Worm (Caenorhabditis elegans) whole organism, young adult: ENCODE data around the gene F22H10.11.
A peak's percentile ranks its signal among the peaks of the same experiment; 100 is the strongest.

Experiments
- B0019.2 ChIP-seq: fragments of 200-800 bp; sonication (Bioruptor generic); conservative IDR thresholded peaks from 2 replicates; pipeline ENCODE4 v1.3.6; 2022; ENCODE audit warnings: missing genetic modification reagents, missing genetic modification characterization, missing compliant biosample characterization
- C06A6.2 ChIP-seq: fragments of 200-800 bp; sonication (Bioruptor generic); conservative IDR thresholded peaks from 2 replicates; pipeline ENCODE4 v1.3.6; 2022; ENCODE audit warnings: missing genetic modification characterization, missing compliant biosample characterization
- F33H1.4 ChIP-seq: fragments of 200-800 bp; sonication (Bioruptor generic); IDR thresholded peaks from 2 replicates; pipeline ENCODE4 v1.3.6; 2022; ENCODE audit warnings: missing genetic modification reagents, missing genetic modification characterization, missing compliant biosample characterization
- F39B2.1 ChIP-seq: fragments of 200-800 bp; sonication (Bioruptor generic); IDR thresholded peaks from 2 replicates; pipeline ENCODE4 v1.3.6; 2022; ENCODE audit warnings: missing genetic modification reagents, missing genetic modification characterization, missing compliant biosample characterization
- F57C9.4 ChIP-seq: sonication (generic microtip); optimal IDR thresholded peaks from 2 replicates; lab custom pipeline; 2017; ENCODE audit warnings: mild to moderate bottlenecking, missing genetic modification characterization, missing compliant biosample characterization
- T26A5.8 ChIP-seq: sonication (generic microtip); optimal IDR thresholded peaks from 2 replicates; lab custom pipeline; 2016; ENCODE audit warnings: missing genetic modification characterization, missing compliant biosample characterization
- Y67H2A.10 ChIP-seq: fragments of 200-800 bp; sonication (Bioruptor generic); conservative IDR thresholded peaks from 2 replicates; pipeline ENCODE4 v1.3.6; 2022; ENCODE audit warnings: missing genetic modification reagents, missing genetic modification characterization, missing compliant biosample characterization
- ZK185.1 ChIP-seq: sonication (generic microtip); optimal IDR thresholded peaks from 2 replicates; lab custom pipeline; 2016; ENCODE audit warnings: mild to moderate bottlenecking, missing genetic modification characterization, missing compliant biosample characterization; ENCODE audit not compliant: poor library complexity, severe bottlenecking
- cebp-2 ChIP-seq: fragments of 200-800 bp; sonication (Bioruptor generic); IDR thresholded peaks from 2 replicates; pipeline ENCODE4 v1.3.6; 2022; ENCODE audit warnings: missing genetic modification characterization, missing compliant biosample characterization
- ceh-27 ChIP-seq: fragments of 200-800 bp; sonication (Bioruptor generic); optimal IDR thresholded peaks from 2 replicates; lab custom pipeline; 2018; ENCODE audit warnings: mild to moderate bottlenecking, missing genetic modification characterization, moderate library complexity, missing compliant biosample characterization
- ceh-58 ChIP-seq: fragments of 200-800 bp; sonication (Bioruptor generic); IDR thresholded peaks from 2 replicates; pipeline ENCODE4 v1.3.6; 2022; ENCODE audit warnings: missing genetic modification characterization, missing compliant biosample characterization
- dox-1 ChIP-seq: fragments of 200-800 bp; sonication (Bioruptor generic); IDR thresholded peaks from 2 replicates; pipeline ENCODE4 v1.3.6; 2022; ENCODE audit warnings: missing genetic modification reagents, missing genetic modification characterization, missing compliant biosample characterization
- efl-1 ChIP-seq: fragments of 150-350 bp; optimal IDR thresholded peaks from 2 replicates; lab custom pipeline; 2014; ENCODE audit warnings: missing biosample characterization, missing genetic modification reagents, missing genetic modification characterization
- egrh-3 ChIP-seq: fragments of 200-800 bp; sonication (Bioruptor generic); IDR thresholded peaks from 2 replicates; pipeline ENCODE4 v1.3.6; 2022; ENCODE audit warnings: missing genetic modification reagents, missing genetic modification characterization, missing compliant biosample characterization
- ekl-4 ChIP-seq: fragments of 200-800 bp; sonication (Bioruptor generic); IDR thresholded peaks from 2 replicates; pipeline ENCODE4 v1.3.6; 2022; ENCODE audit warnings: missing genetic modification reagents, missing genetic modification characterization, missing compliant biosample characterization
- ets-4 ChIP-seq: fragments of 200-800 bp; sonication (Bioruptor generic); optimal IDR thresholded peaks from 2 replicates; lab custom pipeline; 2018; ENCODE audit warnings: mild to moderate bottlenecking, missing genetic modification characterization, missing compliant biosample characterization
- gei-17 ChIP-seq: fragments of 200-800 bp; sonication (Bioruptor generic); optimal IDR thresholded peaks from 2 replicates; lab custom pipeline; 2018; ENCODE audit warnings: mild to moderate bottlenecking, missing genetic modification characterization, missing compliant biosample characterization
- lag-1 ChIP-seq: fragments of 200-800 bp; sonication (Bioruptor generic); IDR thresholded peaks from 2 replicates; pipeline ENCODE4 v1.3.6; 2022; ENCODE audit warnings: missing genetic modification reagents, missing genetic modification characterization, missing compliant biosample characterization
- let-526 ChIP-seq: fragments of 200-800 bp; sonication (Bioruptor generic); IDR thresholded peaks from 2 replicates; pipeline ENCODE4 v1.3.6; 2022; ENCODE audit warnings: missing genetic modification reagents, missing genetic modification characterization, missing compliant biosample characterization
- let-607 ChIP-seq, 2 experiments: fragments of 200-800 bp in 1 of 2; sonication (Bioruptor generic) in 1 of 2; sonication (generic microtip) in 1 of 2; optimal IDR thresholded peaks; 2 replicates each; lab custom pipeline; 2016 to 2018; ENCODE audit warnings: mild to moderate bottlenecking in 2 of 2, missing compliant biosample characterization in 2 of 2, missing genetic modification characterization in 2 of 2, moderate library complexity in 2 of 2, missing genotype in 1 of 2
- lin-40 ChIP-seq: sonication (generic microtip); optimal IDR thresholded peaks from 2 replicates; lab custom pipeline; 2016; ENCODE audit warnings: missing genetic modification characterization, mild to moderate bottlenecking, missing compliant biosample characterization, missing genotype, missing genetic modification reagents
- lin-54 ChIP-seq: fragments of 200-800 bp; sonication (Bioruptor generic); optimal IDR thresholded peaks from 2 replicates; lab custom pipeline; 2018; ENCODE audit warnings: mild to moderate bottlenecking, missing genetic modification characterization, missing compliant biosample characterization
- lir-1 ChIP-seq: fragments of 200-800 bp; sonication (Bioruptor generic); conservative IDR thresholded peaks from 2 replicates; pipeline ENCODE4 v1.3.6; 2022; ENCODE audit warnings: missing genetic modification reagents, missing genetic modification characterization, missing compliant biosample characterization
- mel-28 ChIP-seq: sonication (generic microtip); optimal IDR thresholded peaks from 2 replicates; lab custom pipeline; 2016; ENCODE audit warnings: borderline replicate concordance, mild to moderate bottlenecking, missing genetic modification characterization, missing compliant biosample characterization
- nfya-1 ChIP-seq: sonication (generic microtip); optimal IDR thresholded peaks from 2 replicates; lab custom pipeline; 2017; ENCODE audit warnings: antibody characterized with exemption, missing compliant biosample characterization, missing genetic modification characterization, borderline replicate concordance; ENCODE audit not compliant: insufficient read depth
- nhr-120 ChIP-seq: fragments of 200-800 bp; sonication (Bioruptor generic); IDR thresholded peaks from 2 replicates; pipeline ENCODE4 v1.3.6; 2022; ENCODE audit warnings: missing genetic modification characterization, missing compliant biosample characterization
- nhr-179 ChIP-seq: sonication (generic microtip); optimal IDR thresholded peaks from 2 replicates; lab custom pipeline; 2016; ENCODE audit warnings: mild to moderate bottlenecking, missing genetic modification characterization, missing compliant biosample characterization
- nhr-80 ChIP-seq: sonication (generic microtip); optimal IDR thresholded peaks from 2 replicates; lab custom pipeline; 2016; ENCODE audit warnings: missing genetic modification characterization, missing compliant biosample characterization
- rpc-1 ChIP-seq, 2 experiments: fragments of 150-350 bp in 1 of 2; sonication (generic microtip) in 1 of 2; optimal IDR thresholded peaks; 2 replicates each; lab custom pipeline; 2014 to 2018; ENCODE audit warnings: missing biosample characterization in 1 of 2, missing genetic modification characterization in 1 of 2, missing genetic modification reagents in 1 of 2, missing genotype in 1 of 2
- snpc-1.3 ChIP-seq: sonication (generic microtip); optimal IDR thresholded peaks from 2 replicates; lab custom pipeline; 2017; ENCODE audit warnings: missing genetic modification characterization, mild to moderate bottlenecking, missing compliant biosample characterization, antibody characterized with exemption, moderate library complexity, missing genotype, missing genetic modification reagents; ENCODE audit not compliant: insufficient read depth
- somi-1 ChIP-seq: fragments of 200-800 bp; sonication (Bioruptor generic); optimal IDR thresholded peaks from 2 replicates; lab custom pipeline; 2018; ENCODE audit warnings: mild to moderate bottlenecking, missing genetic modification characterization, missing compliant biosample characterization
- sptf-2 ChIP-seq: fragments of 200-800 bp; sonication (Bioruptor generic); optimal IDR thresholded peaks from 2 replicates; lab custom pipeline; 2018; ENCODE audit warnings: mild to moderate bottlenecking, missing genetic modification characterization, missing compliant biosample characterization
- tlf-1 ChIP-seq: fragments of 200-800 bp; sonication (Bioruptor generic); optimal IDR thresholded peaks from 2 replicates; lab custom pipeline; 2018; ENCODE audit warnings: mild to moderate bottlenecking, missing genetic modification characterization, missing compliant biosample characterization
- zfh-2 ChIP-seq: fragments of 200-800 bp; sonication (Bioruptor generic); conservative IDR thresholded peaks from 2 replicates; pipeline ENCODE4 v1.3.6; 2022; ENCODE audit warnings: missing genetic modification reagents, missing genetic modification characterization, missing compliant biosample characterization
- ztf-26 ChIP-seq: sonication (generic microtip); optimal IDR thresholded peaks from 2 replicates; lab custom pipeline; 2017; ENCODE audit warnings: missing genetic modification characterization, missing compliant biosample characterization
- ztf-28 ChIP-seq: fragments of 200-800 bp; sonication (Bioruptor generic); IDR thresholded peaks from 2 replicates; pipeline ENCODE4 v1.3.6; 2022; ENCODE audit warnings: missing genetic modification reagents, missing genetic modification characterization, missing compliant biosample characterization
- ztf-3 ChIP-seq: fragments of 200-800 bp; sonication (Bioruptor generic); optimal IDR thresholded peaks from 2 replicates; lab custom pipeline; 2018; ENCODE audit warnings: mild to moderate bottlenecking, missing genetic modification characterization, missing compliant biosample characterization

The F22H10.11 gene

DNA sequence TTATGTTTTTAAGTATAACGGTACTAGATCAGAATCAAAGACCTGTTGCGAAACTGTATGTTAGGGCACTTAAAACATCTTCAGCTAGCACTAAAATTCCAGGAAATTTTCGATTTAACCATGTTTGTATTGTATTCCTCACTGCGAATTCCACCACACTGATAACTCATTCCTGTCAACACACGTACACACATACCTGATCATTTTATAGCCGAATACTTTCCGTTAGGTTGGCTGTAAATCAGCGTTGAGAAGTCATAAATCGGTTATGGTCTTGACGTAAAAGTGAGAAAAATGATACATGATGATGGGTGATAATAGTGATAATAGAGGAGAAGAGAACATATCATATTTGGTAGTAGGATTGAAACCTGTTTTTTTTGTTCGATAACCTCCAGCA is 12.1 kb downstream of the F22H10.11 start:
- TF ChIP-seq ceh-58 (no peak), somi-1 (no peak), efl-1 (GFP tag; lab: Kevin White, UChicago) (no peak), Y67H2A.10 (GFP tag; lab: Robert Waterston, UW) (no peak), nhr-120 (GFP tag; lab: Robert Waterston, UW) (no peak), let-607 (tag; optimal IDR thresholded peaks at IDR 0.05; lab: Kevin White, UChicago) (no peak), lin-54 (GFP tag; lab: Kevin White, UChicago) (no peak), egrh-3 (GFP tag; lab: Robert Waterston, UW) (no peak), ztf-26 (tag; lab: Kevin White, UChicago) (no peak), B0019.2 (GFP tag; lab: Robert Waterston, UW) (no peak), lin-40 (tag; lab: Kevin White, UChicago) (no peak), tlf-1 (GFP tag; lab: Kevin White, UChicago) (no peak), sptf-2 (GFP tag; lab: Kevin White, UChicago) (no peak), gei-17 (GFP tag; lab: Kevin White, UChicago) (no peak), ztf-3 (no peak), ztf-28 (GFP tag; lab: Robert Waterston, UW) (no peak), ZK185.1 (tag; lab: Kevin White, UChicago) (no peak), let-526 (GFP tag; lab: Robert Waterston, UW) (no peak), T26A5.8 (tag; lab: Kevin White, UChicago) (no peak)

- TF ChIP-seq ets-4 (GFP tag; lab: Kevin White, UChicago) (no peak), ceh-27 (no peak), F39B2.1 (GFP tag; lab: Robert Waterston, UW) (no peak), T26A5.8 (tag; lab: Kevin White, UChicago) (no peak), snpc-1.3 (tag; lab: Kevin White, UChicago) (no peak)
These were observed 13.2 kb downstream of the F22H10.11 start, which contains the start of gene tag-343 for ce11 chrX:16674632-16675031. tag-343 (minus strand) TSS chrX:16674732.

DNA sequence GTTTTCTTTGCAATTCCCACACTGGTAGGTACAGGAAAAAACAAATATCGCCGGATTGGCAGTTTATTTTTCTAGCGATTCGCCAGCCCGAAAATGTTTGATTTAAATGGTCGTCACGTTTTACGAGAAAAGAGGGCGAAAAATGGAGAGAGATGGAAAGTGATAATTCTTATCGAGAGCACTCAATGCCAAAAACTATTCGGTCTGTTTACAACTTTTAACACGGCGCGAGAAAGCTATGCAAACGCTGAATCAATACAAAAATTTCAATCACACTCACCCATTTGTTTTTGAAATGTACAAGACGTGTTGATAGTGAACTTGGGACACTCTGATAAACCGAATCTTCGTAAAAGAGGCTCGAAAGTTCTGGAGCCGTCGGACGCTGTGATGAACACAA is 15.2 kb downstream of the F22H10.11 start:
- TF ChIP-seq dox-1 (GFP tag; lab: Robert Waterston, UW): 0 out of 2 replicates have a peak, but pooled peaks have one; percentile 38
- TF ChIP-seq F33H1.4 (GFP tag; lab: Robert Waterston, UW): no peak
- no peak for TF ChIP-seq F57C9.4
- no peak for TF ChIP-seq mel-28 (tag; lab: Kevin White, UChicago)
- TF ChIP-seq nhr-179 (tag; lab: Kevin White, UChicago): no peak
- TF ChIP-seq ekl-4: no peak
- TF ChIP-seq lag-1 (GFP tag; lab: Robert Waterston, UW): no peak
- TF ChIP-seq nfya-1 (tag; lab: Kevin White, UChicago): no peak
- TF ChIP-seq C06A6.2 (GFP tag; lab: Robert Waterston, UW): no peak
- TF ChIP-seq nhr-80 (tag; lab: Kevin White, UChicago): peak; percentile 66
- no peak for TF ChIP-seq let-526 (GFP tag; lab: Robert Waterston, UW)
- TF ChIP-seq cebp-2 (GFP tag; lab: Robert Waterston, UW): no peak
- TF ChIP-seq ZK185.1 (tag; lab: Kevin White, UChicago): peak; percentile 16
- TF ChIP-seq zfh-2 (GFP tag; lab: Robert Waterston, UW): no peak
- no peak for TF ChIP-seq lir-1 (GFP tag; lab: Robert Waterston, UW)
- TF ChIP-seq rpc-1 (optimal IDR thresholded peaks at IDR 0.05; lab: Kevin White, UChicago): no peak
- no peak for TF ChIP-seq rpc-1 (tag; optimal IDR thresholded peaks at IDR 0.05; lab: Kevin White, UChicago)
- TF ChIP-seq, all 124 proteins: peak for 3
